In genomic region chrX:10332035-10332614, ce11 we compare ENCODE assay signal across 6 worm cellular contexts.
TF ChIP-seq lines count a peak whose summit lies in the region.

No protein-coding gene starts in this region.

TF ChIP-seq in whole organism, L1 larva, 84 proteins besides CTCF, POLR2A, EP300 and RAD21 (continued from another document):
- TF ChIP-seq nhr-85 (tag; lab: Kevin White, UChicago) (peak; percentile 89), jun-1 (tag; optimal IDR thresholded peaks at IDR 0.05; lab: Kevin White, UChicago) (peak; percentile 31), lin-39 (tag; optimal IDR thresholded peaks at IDR 0.05; lab: Kevin White, UChicago) (no peak), dsc-1 (tag; optimal IDR thresholded peaks at IDR 0.05; lab: Kevin White, UChicago) (peak; percentile 29), nhr-71 (tag; optimal IDR thresholded peaks at IDR 0.05; lab: Kevin White, UChicago) (peak; percentile 74), egl-27 (tag; optimal IDR thresholded peaks at IDR 0.05; lab: Kevin White, UChicago) (peak; percentile 21 to 55), unc-130 (tag; optimal IDR thresholded peaks at IDR 0.05; lab: Kevin White, UChicago) (peak; percentile 5), sox-4 (tag; optimal IDR thresholded peaks at IDR 0.05; lab: Kevin White, UChicago) (no peak), ceh-82 (tag; optimal IDR thresholded peaks at IDR 0.05; lab: Kevin White, UChicago) (peak in 1 of 3 experiments; percentile 15), nhr-47 (tag; optimal IDR thresholded peaks at IDR 0.05; lab: Kevin White, UChicago) (peak; percentile 25), mep-1 (tag; optimal IDR thresholded peaks at IDR 0.05; lab: Kevin White, UChicago) (peak; percentile 28), lin-14 (GFP tag; optimal IDR thresholded peaks at IDR 0.05; lab: Kevin White, UChicago) (peak; percentile 84), nhr-77 (tag; optimal IDR thresholded peaks at IDR 0.05; lab: Kevin White, UChicago) (peak; percentile 44), blmp-1 (tag; optimal IDR thresholded peaks at IDR 0.05; lab: Kevin White, UChicago) (peak; percentile 48), ama-1 (optimal IDR thresholded peaks at IDR 0.05; lab: Kevin White, UChicago) (no peak), elt-3 (tag; optimal IDR thresholded peaks at IDR 0.05; lab: Kevin White, UChicago) (peak in 2 of 6 experiments; percentile 4 to 71), nhr-19 (GFP tag; conservative IDR thresholded peaks at IDR 0.05; lab: Robert Waterston, UW) (peak; percentile 56), efl-1 (optimal IDR thresholded peaks at IDR 0.05; lab: Kevin White, UChicago) (no peak), efl-1 (GFP tag; optimal IDR thresholded peaks at IDR 0.05 in 1 of 2; lab: Kevin White, UChicago) (peak in 1 of 2 experiments; percentile 78), lin-35 (GFP tag; optimal IDR thresholded peaks at IDR 0.05; lab: Kevin White, UChicago) (peak in 1 of 2 experiments; percentile 14), xbp-1 (tag; optimal IDR thresholded peaks at IDR 0.05; lab: Kevin White, UChicago) (no peak), nhr-90 (tag; optimal IDR thresholded peaks at IDR 0.05; lab: Kevin White, UChicago; ENCODE audit: poor library complexity) (peak; percentile 15)

TF ChIP-seq in whole organism, L2 larva, 48 proteins besides CTCF, POLR2A, EP300 and RAD21 (continued from another document):
- TF ChIP-seq R02D3.7 (tag; optimal IDR thresholded peaks at IDR 0.05; lab: Kevin White, UChicago): no peak
- TF ChIP-seq ztf-11 (tag; optimal IDR thresholded peaks at IDR 0.05; lab: Kevin White, UChicago): no peak
- TF ChIP-seq nhr-6 (tag; optimal IDR thresholded peaks at IDR 0.05; lab: Kevin White, UChicago): peak; percentile 2
- TF ChIP-seq sma-9 (GFP tag; optimal IDR thresholded peaks at IDR 0.05; lab: Kevin White, UChicago): peak; percentile 91
- no peak for TF ChIP-seq sma-9 (tag; optimal IDR thresholded peaks at IDR 0.05; lab: Kevin White, UChicago)
- TF ChIP-seq dmd-4 (tag; optimal IDR thresholded peaks at IDR 0.05; lab: Kevin White, UChicago): no peak
- TF ChIP-seq nhr-77 (tag; optimal IDR thresholded peaks at IDR 0.05; lab: Kevin White, UChicago): no peak
- no peak for TF ChIP-seq lin-11 (tag; optimal IDR thresholded peaks at IDR 0.05; lab: Kevin White, UChicago)
- peak; percentile 68 for TF ChIP-seq sem-4 (tag; optimal IDR thresholded peaks at IDR 0.05; lab: Kevin White, UChicago)
- no peak for TF ChIP-seq unc-39 (tag; optimal IDR thresholded peaks at IDR 0.05; lab: Kevin White, UChicago)
- TF ChIP-seq skn-1 (tag; optimal IDR thresholded peaks at IDR 0.05; lab: Kevin White, UChicago): no peak
- TF ChIP-seq ZK546.5 (tag; optimal IDR thresholded peaks at IDR 0.05; lab: Kevin White, UChicago): no peak
- TF ChIP-seq mdl-1 (tag; optimal IDR thresholded peaks at IDR 0.05; lab: Kevin White, UChicago): no peak
- no peak for TF ChIP-seq elt-3 (tag; optimal IDR thresholded peaks at IDR 0.05; lab: Kevin White, UChicago)
- TF ChIP-seq egl-27 (tag; optimal IDR thresholded peaks at IDR 0.05; lab: Kevin White, UChicago): peak; percentile 47
- no peak for TF ChIP-seq nhr-237 (tag; optimal IDR thresholded peaks at IDR 0.05; lab: Kevin White, UChicago)
- peak; percentile 50 for TF ChIP-seq nhr-129 (tag; optimal IDR thresholded peaks at IDR 0.05; lab: Kevin White, UChicago)
- peak; percentile 6 for TF ChIP-seq lin-13 (GFP tag; optimal IDR thresholded peaks at IDR 0.05; lab: Kevin White, UChicago)
- peak; percentile 77 for TF ChIP-seq sma-3 (GFP tag; optimal IDR thresholded peaks at IDR 0.05; lab: Kevin White, UChicago)
- TF ChIP-seq F13H6.1 (tag; optimal IDR thresholded peaks at IDR 0.05; lab: Kevin White, UChicago): peak; percentile 39
- TF ChIP-seq snpc-4 (tag; optimal IDR thresholded peaks at IDR 0.05; lab: Kevin White, UChicago): no peak
TF ChIP-seq in whole organism, L2 larva: peak in this region for 14.

TF ChIP-seq in whole organism, L3 larva, 47 proteins besides CTCF, POLR2A, EP300 and RAD21 (continued from another document and continues in another):
- TF ChIP-seq eor-1 (tag; optimal IDR thresholded peaks at IDR 0.05; lab: Kevin White, UChicago): no peak
- TF ChIP-seq ztf-4 (tag; optimal IDR thresholded peaks at IDR 0.05; lab: Kevin White, UChicago): no peak
- TF ChIP-seq fkh-10 (GFP tag; optimal IDR thresholded peaks at IDR 0.05; lab: Kevin White, UChicago): no peak
- peak; percentile 44 for TF ChIP-seq pha-4 (tag; optimal IDR thresholded peaks at IDR 0.05; lab: Kevin White, UChicago)
- TF ChIP-seq elt-2 (tag; optimal IDR thresholded peaks at IDR 0.05; lab: Kevin White, UChicago): peak; percentile 85
- TF ChIP-seq jun-1 (tag; optimal IDR thresholded peaks at IDR 0.05; lab: Kevin White, UChicago): peak; percentile 14
- TF ChIP-seq lin-39 (tag; optimal IDR thresholded peaks at IDR 0.05; lab: Kevin White, UChicago): peak; percentile 42
- peak; percentile 91 for TF ChIP-seq mml-1 (tag; optimal IDR thresholded peaks at IDR 0.05; lab: Kevin White, UChicago)
- TF ChIP-seq nfya-1 (tag; optimal IDR thresholded peaks at IDR 0.05; lab: Kevin White, UChicago; ENCODE audit: insufficient read depth): peak; percentile 35
- TF ChIP-seq lsy-12 (tag; optimal IDR thresholded peaks at IDR 0.05; lab: Kevin White, UChicago): no peak
- TF ChIP-seq nhr-77 (tag; optimal IDR thresholded peaks at IDR 0.05; lab: Kevin White, UChicago): no peak
- TF ChIP-seq unc-39 (tag; optimal IDR thresholded peaks at IDR 0.05; lab: Kevin White, UChicago): no peak
- TF ChIP-seq ceh-16 (tag; optimal IDR thresholded peaks at IDR 0.05; lab: Kevin White, UChicago): no peak
- no peak for TF ChIP-seq nhr-67 (tag; optimal IDR thresholded peaks at IDR 0.05; lab: Kevin White, UChicago)
- no peak for TF ChIP-seq hmg-11 (tag; optimal IDR thresholded peaks at IDR 0.05; lab: Kevin White, UChicago)
- TF ChIP-seq aly-2 (tag; optimal IDR thresholded peaks at IDR 0.05; lab: Kevin White, UChicago): no peak
- TF ChIP-seq ama-1 (optimal IDR thresholded peaks at IDR 0.05; lab: Kevin White, UChicago): no peak
- no peak for TF ChIP-seq unc-62 (GFP tag; optimal IDR thresholded peaks at IDR 0.05; lab: Kevin White, UChicago)
- no peak for TF ChIP-seq daf-12 (tag; optimal IDR thresholded peaks at IDR 0.05; lab: Kevin White, UChicago)
- TF ChIP-seq elt-1 (tag; optimal IDR thresholded peaks at IDR 0.05; lab: Kevin White, UChicago): no peak
- TF ChIP-seq snpc-4 (tag; optimal IDR thresholded peaks at IDR 0.05; lab: Kevin White, UChicago): no peak
- TF ChIP-seq skn-1 (tag; optimal IDR thresholded peaks at IDR 0.05; lab: Kevin White, UChicago): no peak
- TF ChIP-seq mdl-1 (tag; optimal IDR thresholded peaks at IDR 0.05; lab: Kevin White, UChicago): peak; percentile 30
- no peak for TF ChIP-seq egl-5 (tag; optimal IDR thresholded peaks at IDR 0.05; lab: Kevin White, UChicago)
- no peak for TF ChIP-seq R02D3.7 (tag; optimal IDR thresholded peaks at IDR 0.05; lab: Kevin White, UChicago)

TF ChIP-seq in whole organism, L4 larva, 104 proteins besides CTCF, POLR2A, EP300 and RAD21 (continued from another document and continues in another):
- TF ChIP-seq mxl-2 (GFP tag; conservative IDR thresholded peaks at IDR 0.05; lab: Robert Waterston, UW): peak; percentile 99
- no peak for TF ChIP-seq daf-16 (GFP tag; optimal IDR thresholded peaks at IDR 0.05; lab: Kevin White, UChicago)
- TF ChIP-seq daf-16 (tag; optimal IDR thresholded peaks at IDR 0.05; lab: Kevin White, UChicago): peak; percentile 17
- TF ChIP-seq fkh-10 (GFP tag; optimal IDR thresholded peaks at IDR 0.05; lab: Kevin White, UChicago): no peak
- TF ChIP-seq aha-1 (tag; lab: Kevin White, UChicago): peak; percentile 96
- peak in 1 of 2 experiments; percentile 14 for TF ChIP-seq lsy-2 (tag; optimal IDR thresholded peaks at IDR 0.05; lab: Kevin White, UChicago)
- no peak for TF ChIP-seq ceh-62 (tag; optimal IDR thresholded peaks at IDR 0.05; lab: Kevin White, UChicago)
- no peak for TF ChIP-seq nhr-76 (tag; optimal IDR thresholded peaks at IDR 0.05; lab: Kevin White, UChicago)
- no peak for TF ChIP-seq ama-1 (optimal IDR thresholded peaks at IDR 0.05; lab: Kevin White, UChicago)
- peak in 1 of 2 experiments; percentile 25 for TF ChIP-seq hif-1 (tag; optimal IDR thresholded peaks at IDR 0.05; lab: Kevin White, UChicago)
- peak; percentile 24 for TF ChIP-seq tra-1 (GFP tag; IDR thresholded peaks at IDR 0.05; lab: Robert Waterston, UW)
- peak; percentile 54 for TF ChIP-seq dve-1 (tag; optimal IDR thresholded peaks at IDR 0.05; lab: Kevin White, UChicago; ENCODE audit: insufficient read depth)
- TF ChIP-seq dmd-6 (GFP tag; IDR thresholded peaks at IDR 0.05; lab: Robert Waterston, UW): peak; percentile 61
- TF ChIP-seq mxl-3 (GFP tag; optimal IDR thresholded peaks at IDR 0.05; lab: Kevin White, UChicago): peak; percentile 64
- no peak for TF ChIP-seq lim-7 (GFP tag; IDR thresholded peaks at IDR 0.05; lab: Robert Waterston, UW)
- TF ChIP-seq lin-1 (GFP tag; IDR thresholded peaks at IDR 0.05; lab: Robert Waterston, UW): 0 out of 2 replicates have a peak, but pooled peaks have one; percentile 19
- TF ChIP-seq nhr-28 (tag; optimal IDR thresholded peaks at IDR 0.05; lab: Kevin White, UChicago): peak; percentile 57
- TF ChIP-seq set-16 (GFP tag; IDR thresholded peaks at IDR 0.05; lab: Robert Waterston, UW): peak; percentile 51
- peak; percentile 48 for TF ChIP-seq gei-8 (GFP tag; optimal IDR thresholded peaks at IDR 0.05; lab: Kevin White, UChicago)
- no peak for TF ChIP-seq D1046.2 (GFP tag; IDR thresholded peaks at IDR 0.05; lab: Robert Waterston, UW)
- peak; percentile 79 for TF ChIP-seq hlh-11 (tag; optimal IDR thresholded peaks at IDR 0.05; lab: Kevin White, UChicago)
- no peak for TF ChIP-seq dpl-1 (GFP tag; optimal IDR thresholded peaks at IDR 0.05; lab: Kevin White, UChicago)
- TF ChIP-seq hlh-30 (tag; optimal IDR thresholded peaks at IDR 0.05; lab: Kevin White, UChicago; ENCODE audit: insufficient read depth): peak; percentile 35
- peak; percentile 14; the same call in 1 of the 2 replicates for TF ChIP-seq php-3 (GFP tag; IDR thresholded peaks at IDR 0.05; lab: Robert Waterston, UW)

TF ChIP-seq in whole organism, late embryonic, 69 proteins besides CTCF, POLR2A, EP300 and RAD21 (continued from another document):
- TF ChIP-seq unc-55 (GFP tag; optimal IDR thresholded peaks at IDR 0.05; lab: Kevin White, UChicago) (peak; percentile 25), dmd-4 (tag; optimal IDR thresholded peaks at IDR 0.05; lab: Kevin White, UChicago; ENCODE audit: borderline replicate concordance) (no peak)
TF ChIP-seq in whole organism, late embryonic: peak in this region for 8.

TF ChIP-seq in whole organism, young adult, 124 proteins besides CTCF, POLR2A, EP300 and RAD21 (continued from another document):
- TF ChIP-seq ztf-26 (tag; optimal IDR thresholded peaks at IDR 0.05; lab: Kevin White, UChicago) (peak; percentile 56), F52B5.7 (tag; optimal IDR thresholded peaks at IDR 0.05; lab: Kevin White, UChicago) (no peak), xnd-1 (tag; optimal IDR thresholded peaks at IDR 0.05; lab: Kevin White, UChicago) (no peak), ztf-25 (GFP tag; IDR thresholded peaks at IDR 0.05; lab: Robert Waterston, UW) (no peak), lin-40 (tag; optimal IDR thresholded peaks at IDR 0.05; lab: Kevin White, UChicago) (peak; percentile 55), egl-18 (GFP tag; IDR thresholded peaks at IDR 0.05; lab: Robert Waterston, UW) (no peak), dpl-1 (GFP tag; optimal IDR thresholded peaks at IDR 0.05; lab: Kevin White, UChicago) (no peak), cebp-1 (GFP tag; IDR thresholded peaks at IDR 0.05; lab: Robert Waterston, UW) (peak; percentile 75), cebp-1 (tag; optimal IDR thresholded peaks at IDR 0.05; lab: Kevin White, UChicago) (peak; percentile 89), gei-17 (GFP tag; optimal IDR thresholded peaks at IDR 0.05; lab: Kevin White, UChicago) (peak; percentile 23), mes-4 (tag; optimal IDR thresholded peaks at IDR 0.05; lab: Kevin White, UChicago) (no peak), unc-62 (GFP tag; optimal IDR thresholded peaks at IDR 0.05; lab: Kevin White, UChicago) (peak; percentile 47), T26A5.8 (tag; optimal IDR thresholded peaks at IDR 0.05; lab: Kevin White, UChicago) (no peak), dox-1 (GFP tag; IDR thresholded peaks at IDR 0.05; lab: Robert Waterston, UW) (no peak), repo-1 (tag; optimal IDR thresholded peaks at IDR 0.05; lab: Kevin White, UChicago) (no peak), lin-35 (GFP tag; optimal IDR thresholded peaks at IDR 0.05; lab: Kevin White, UChicago) (no peak), F57C9.4 (tag; optimal IDR thresholded peaks at IDR 0.05; lab: Kevin White, UChicago) (no peak)
